Worm (Caenorhabditis elegans) whole organism, L2 larva: ENCODE measurements around the gene srt-69.

Source experiments
- ama-1 ChIP-seq: fragments of 150-350 bp; optimal IDR thresholded peaks from 2 replicates; lab custom pipeline; 2018; ENCODE audit warnings: inconsistent platforms
- blmp-1 ChIP-seq: sonication (generic microtip); optimal IDR thresholded peaks from 2 replicates; lab custom pipeline; 2017; ENCODE audit warnings: missing genetic modification characterization, mild to moderate bottlenecking, missing compliant biosample characterization, antibody characterized with exemption, moderate library complexity; ENCODE audit not compliant: insufficient read depth
- elt-1 ChIP-seq: fragments of 150-350 bp; optimal IDR thresholded peaks from 2 replicates; lab custom pipeline; 2014; ENCODE audit warnings: missing biosample characterization, missing genetic modification characterization
- lin-13 ChIP-seq: fragments of 150-350 bp; optimal IDR thresholded peaks from 2 replicates; lab custom pipeline; 2014; ENCODE audit warnings: missing biosample characterization, missing genetic modification reagents, missing genetic modification characterization
- lin-39 ChIP-seq: fragments of 150-350 bp; optimal IDR thresholded peaks from 2 replicates; lab custom pipeline; 2014; ENCODE audit warnings: missing biosample characterization, missing genetic modification reagents, missing genetic modification characterization
- nhr-11 ChIP-seq: fragments of 150-350 bp; optimal IDR thresholded peaks from 2 replicates; lab custom pipeline; 2014; ENCODE audit warnings: missing biosample characterization, missing genetic modification characterization
- nhr-12 ChIP-seq: fragments of 150-350 bp; optimal IDR thresholded peaks from 2 replicates; lab custom pipeline; 2014; ENCODE audit warnings: missing biosample characterization, missing genetic modification characterization
- nhr-25 ChIP-seq: fragments of 150-350 bp; sonication (generic microtip); optimal IDR thresholded peaks from 3 replicates; lab custom pipeline; 2014; ENCODE audit warnings: missing biosample characterization, missing genetic modification characterization
- nhr-6 ChIP-seq: fragments of 150-350 bp; optimal IDR thresholded peaks from 2 replicates; lab custom pipeline; 2014; ENCODE audit warnings: missing biosample characterization, missing genetic modification characterization
- nhr-77 ChIP-seq: fragments of 150-350 bp; optimal IDR thresholded peaks from 2 replicates; lab custom pipeline; 2014; ENCODE audit warnings: missing biosample characterization, missing genetic modification characterization
- skn-1 ChIP-seq: sonication (generic microtip); optimal IDR thresholded peaks from 2 replicates; lab custom pipeline; 2017; ENCODE audit warnings: missing biosample characterization, missing genetic modification characterization
- snpc-4 ChIP-seq: fragments of 150-350 bp; optimal IDR thresholded peaks from 2 replicates; lab custom pipeline; 2014; ENCODE audit warnings: missing biosample characterization, missing genetic modification characterization
- unc-62 ChIP-seq: fragments of 150-350 bp; optimal IDR thresholded peaks from 2 replicates; lab custom pipeline; 2014; ENCODE audit warnings: missing biosample characterization, missing genetic modification reagents, missing genetic modification characterization

DNA sequence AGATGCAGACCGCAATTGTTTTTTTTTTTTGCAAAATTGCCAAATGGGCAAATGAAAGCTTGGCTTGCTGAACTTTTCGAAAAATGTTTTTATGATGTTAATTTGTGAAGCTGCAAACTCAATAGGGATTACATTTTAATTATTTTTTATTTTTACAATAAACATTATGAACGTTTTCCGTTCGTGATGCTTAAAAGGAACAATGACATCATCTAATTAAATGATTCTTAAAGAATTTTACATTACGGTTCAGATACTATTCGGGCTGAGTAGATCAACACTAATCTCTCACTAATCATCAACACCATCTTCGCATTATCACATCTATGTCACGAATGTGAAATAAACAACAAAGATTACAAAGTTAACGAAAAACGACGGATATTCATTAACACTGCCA lies 47.0 kb upstream of the srt-69 start, which contains the start of gene C10G8.3:
- TF ChIP-seq unc-62 (no peak), lin-39 (tag; lab: Kevin White, UChicago) (no peak), nhr-11 (tag; lab: Kevin White, UChicago) (no peak), lin-13 (GFP tag; lab: Kevin White, UChicago) (no peak), skn-1 (tag; lab: Kevin White, UChicago) (no peak), snpc-4 (tag; lab: Kevin White, UChicago) (no peak), ama-1 (lab: Kevin White, UChicago) (no peak), nhr-77 (tag; lab: Kevin White, UChicago) (no peak), elt-1 (tag; lab: Kevin White, UChicago) (no peak), nhr-12 (tag; lab: Kevin White, UChicago) (no peak), blmp-1 (tag; lab: Kevin White, UChicago) (no peak), nhr-25 (tag; lab: Kevin White, UChicago) (no peak), nhr-6 (tag; lab: Kevin White, UChicago) (no peak)
